Fruit fly (Drosophila melanogaster) whole organism, embryonic: ENCODE results near the gene ghi.

ENCODE experiments used
- Adf1 ChIP-seq: fragments of 200-800 bp; sonication (Bioruptor generic); IDR thresholded peaks from 2 replicates; pipeline ENCODE4 v1.3.6; 2022; ENCODE audit warnings: missing biosample characterization, missing genetic modification characterization
- Antp ChIP-seq: fragments of 200-800 bp; sonication (Bioruptor generic); optimal IDR thresholded peaks from 3 replicates; lab custom pipeline; 2016; ENCODE audit warnings: missing biosample characterization, missing genetic modification characterization
- B-H1 ChIP-seq: fragments of 200-800 bp; sonication (Bioruptor generic); IDR thresholded peaks from 3 replicates; pipeline ENCODE4 v1.3.6; 2022; ENCODE audit warnings: missing biosample characterization, missing genetic modification characterization
- CG10147 ChIP-seq: fragments of 200-800 bp; sonication (Bioruptor generic); optimal IDR thresholded peaks from 2 replicates; lab custom pipeline; 2019; ENCODE audit warnings: missing biosample characterization, mild to moderate bottlenecking, missing genetic modification characterization, moderate library complexity
- CG11560 ChIP-seq: fragments of 200-800 bp; sonication (Bioruptor generic); IDR thresholded peaks from 3 replicates; pipeline ENCODE4 v1.3.6; 2022; ENCODE audit warnings: missing biosample characterization, missing genetic modification characterization
- CG11723 ChIP-seq: fragments of 200-800 bp; sonication (Bioruptor generic); optimal IDR thresholded peaks from 2 replicates; lab custom pipeline; 2017; ENCODE audit warnings: missing biosample characterization, mild to moderate bottlenecking, missing genetic modification characterization
- CG12744 ChIP-seq: fragments of 200-800 bp; sonication (Bioruptor generic); optimal IDR thresholded peaks from 2 replicates; lab custom pipeline; 2016; ENCODE audit warnings: missing biosample characterization, missing genetic modification characterization
- CG13287 ChIP-seq: fragments of 200-800 bp; sonication (Bioruptor generic); IDR thresholded peaks from 2 replicates; pipeline ENCODE4 v1.3.6; 2022; ENCODE audit warnings: missing biosample characterization, missing genetic modification characterization; ENCODE audit not compliant: partially characterized antibody
- CG14441 ChIP-seq: fragments of 200-800 bp; sonication (Bioruptor generic); IDR thresholded peaks from 2 replicates; pipeline ENCODE4 v1.3.6; 2022; ENCODE audit warnings: missing biosample characterization, missing genetic modification characterization
- CG15011 ChIP-seq: fragments of 200-800 bp; sonication (Bioruptor generic); optimal IDR thresholded peaks from 3 replicates; lab custom pipeline; 2018; ENCODE audit warnings: missing biosample characterization, mild to moderate bottlenecking, missing genetic modification characterization
- CG16863 ChIP-seq: fragments of 200-800 bp; sonication (Bioruptor generic); optimal IDR thresholded peaks from 3 replicates; lab custom pipeline; 2016; ENCODE audit warnings: missing biosample characterization, missing genetic modification characterization
- CG17361 ChIP-seq: fragments of 200-800 bp; sonication (Bioruptor generic); IDR thresholded peaks from 3 replicates; pipeline ENCODE4 v1.3.6; 2022; ENCODE audit warnings: missing biosample characterization, missing genetic modification characterization
- CG2129 ChIP-seq: fragments of 200-800 bp; sonication (Bioruptor generic); IDR thresholded peaks from 2 replicates; pipeline ENCODE4 v1.3.6; 2022; ENCODE audit warnings: missing biosample characterization, missing genetic modification characterization; ENCODE audit not compliant: partially characterized antibody
- CG3281 ChIP-seq: fragments of 200-800 bp; sonication (Bioruptor generic); optimal IDR thresholded peaks from 3 replicates; lab custom pipeline; 2017; ENCODE audit warnings: missing biosample characterization, mild to moderate bottlenecking, missing genetic modification characterization
- CG4282 ChIP-seq: fragments of 200-800 bp; sonication (Bioruptor generic); optimal IDR thresholded peaks from 2 replicates; lab custom pipeline; 2016; ENCODE audit warnings: missing biosample characterization, missing genetic modification characterization
- CG4360 ChIP-seq: fragments of 200-800 bp; sonication (Bioruptor generic); IDR thresholded peaks from 2 replicates; pipeline ENCODE4 v1.3.6; 2022; ENCODE audit warnings: missing biosample characterization, missing genetic modification characterization
- CG6854 ChIP-seq: fragments of 200-800 bp; sonication (Bioruptor generic); optimal IDR thresholded peaks from 3 replicates; lab custom pipeline; 2017; ENCODE audit warnings: missing biosample characterization, mild to moderate bottlenecking, missing genetic modification characterization
- CG7963 ChIP-seq: fragments of 200-800 bp; sonication (Bioruptor generic); IDR thresholded peaks from 3 replicates; pipeline ENCODE4 v1.3.6; 2022; ENCODE audit warnings: missing biosample characterization, missing genetic modification characterization; ENCODE audit not compliant: partially characterized antibody
- CG8089 ChIP-seq: fragments of 200-800 bp; sonication (Bioruptor generic); optimal IDR thresholded peaks from 3 replicates; lab custom pipeline; 2016; ENCODE audit warnings: missing biosample characterization, missing genetic modification characterization
- CG9817 ChIP-seq: fragments of 200-800 bp; sonication (Bioruptor generic); optimal IDR thresholded peaks from 2 replicates; lab custom pipeline; 2018; ENCODE audit warnings: missing biosample characterization, mild to moderate bottlenecking, missing genetic modification characterization, moderate library complexity
- Dbx ChIP-seq: fragments of 200-800 bp; sonication (Bioruptor generic); IDR thresholded peaks from 3 replicates; pipeline ENCODE4 v1.3.6; 2022; ENCODE audit warnings: missing biosample characterization, missing genetic modification characterization
- Fer1 ChIP-seq: fragments of 200-800 bp; sonication (Bioruptor generic); optimal IDR thresholded peaks from 2 replicates; lab custom pipeline; 2017; ENCODE audit warnings: missing biosample characterization, mild to moderate bottlenecking, missing genetic modification characterization
- Gsc ChIP-seq: fragments of 200-800 bp; sonication (Bioruptor generic); IDR thresholded peaks from 2 replicates; pipeline ENCODE4 v1.3.6; 2022; ENCODE audit warnings: missing biosample characterization, missing genetic modification characterization
- HmgD ChIP-seq: fragments of 200-800 bp; sonication (Bioruptor generic); optimal IDR thresholded peaks from 3 replicates; lab custom pipeline; 2016; ENCODE audit warnings: missing biosample characterization, missing genetic modification characterization
- Mes4 ChIP-seq: fragments of 200-800 bp; sonication (Bioruptor generic); optimal IDR thresholded peaks from 2 replicates; lab custom pipeline; 2016; ENCODE audit warnings: missing biosample characterization, missing genetic modification characterization
- Oaz ChIP-seq: fragments of 200-800 bp; sonication (Bioruptor generic); IDR thresholded peaks from 2 replicates; pipeline ENCODE4 v1.3.6; 2022; ENCODE audit warnings: missing biosample characterization, missing genetic modification characterization
- Ptx1 ChIP-seq: fragments of 200-800 bp; sonication (Bioruptor generic); IDR thresholded peaks from 2 replicates; pipeline ENCODE4 v1.3.6; 2022; ENCODE audit warnings: missing biosample characterization, missing genetic modification characterization
- Six4 ChIP-seq: fragments of 200-800 bp; sonication (Bioruptor generic); optimal IDR thresholded peaks from 2 replicates; lab custom pipeline; 2016; ENCODE audit warnings: missing biosample characterization, missing genetic modification characterization
- Sry-δ ChIP-seq: fragments of 200-800 bp; sonication (Bioruptor generic); optimal IDR thresholded peaks from 2 replicates; lab custom pipeline; 2016; ENCODE audit warnings: missing biosample characterization, missing genetic modification characterization
- Xrp1 ChIP-seq: fragments of 200-800 bp; sonication (Bioruptor generic); IDR thresholded peaks from 2 replicates; pipeline ENCODE4 v1.3.6; 2022; ENCODE audit warnings: missing biosample characterization, missing genetic modification characterization
- bbx ChIP-seq: fragments of 200-800 bp; sonication (Bioruptor generic); IDR thresholded peaks from 2 replicates; pipeline ENCODE4 v1.3.6; 2022; ENCODE audit warnings: missing biosample characterization, missing genetic modification characterization; ENCODE audit not compliant: partially characterized antibody
- bigmax ChIP-seq: fragments of 200-800 bp; sonication (Bioruptor generic); optimal IDR thresholded peaks from 2 replicates; lab custom pipeline; 2018; ENCODE audit warnings: missing biosample characterization, mild to moderate bottlenecking, missing genetic modification characterization
- chinmo ChIP-seq: fragments of 200-800 bp; sonication (Bioruptor generic); IDR thresholded peaks from 4 replicates; pipeline ENCODE4 v1.3.6; 2022; ENCODE audit warnings: missing biosample characterization, missing genetic modification characterization; ENCODE audit not compliant: partially characterized antibody
- dan ChIP-seq: fragments of 200-800 bp; sonication (Bioruptor generic); IDR thresholded peaks from 2 replicates; pipeline ENCODE4 v1.3.6; 2022; ENCODE audit warnings: missing biosample characterization, missing genetic modification characterization
- fd3F ChIP-seq: fragments of 200-800 bp; sonication (Bioruptor generic); optimal IDR thresholded peaks from 2 replicates; lab custom pipeline; 2018; ENCODE audit warnings: missing biosample characterization, mild to moderate bottlenecking, missing genetic modification characterization, moderate library complexity
- h ChIP-seq: fragments of >200 bp; optimal IDR thresholded peaks from 2 replicates; lab custom pipeline; 2017
- ham ChIP-seq: fragments of 200-800 bp; sonication (Bioruptor generic); IDR thresholded peaks from 2 replicates; pipeline ENCODE4 v1.3.6; 2022; ENCODE audit warnings: missing biosample characterization, missing genetic modification characterization
- hb ChIP-seq: fragments of 200-800 bp; sonication (Bioruptor generic); IDR thresholded peaks from 3 replicates; pipeline ENCODE4 v1.3.6; 2022; ENCODE audit warnings: missing biosample characterization, missing genetic modification characterization; ENCODE audit not compliant: partially characterized antibody
- inv ChIP-seq: fragments of 200-800 bp; sonication (Bioruptor generic); IDR thresholded peaks from 2 replicates; pipeline ENCODE4 v1.3.6; 2022; ENCODE audit warnings: missing biosample characterization, missing genetic modification characterization; ENCODE audit not compliant: partially characterized antibody
- jing ChIP-seq: fragments of 200-800 bp; sonication (Bioruptor generic); optimal IDR thresholded peaks from 2 replicates; lab custom pipeline; 2018; ENCODE audit warnings: missing biosample characterization, mild to moderate bottlenecking, missing genetic modification characterization
- ken ChIP-seq: fragments of 200-800 bp; sonication (Bioruptor generic); IDR thresholded peaks from 3 replicates; pipeline ENCODE4 v1.3.6; 2022; ENCODE audit warnings: missing biosample characterization, missing genetic modification characterization
- lab ChIP-seq: fragments of 200-800 bp; sonication (Bioruptor generic); optimal IDR thresholded peaks from 3 replicates; lab custom pipeline; 2017; ENCODE audit warnings: missing biosample characterization, missing genetic modification characterization, mild to moderate bottlenecking, moderate library complexity, missing genetic modification reagents
- pan ChIP-seq, 4 experiments: fragments of >200 bp in 3 of 4; fragments of 200-800 bp in 1 of 4; sonication (Bioruptor generic) in 1 of 4; optimal IDR thresholded peaks in 3 of 4; IDR thresholded peaks in 1 of 4; 2 replicates each; pipeline versions ENCODE4 v1.3.6 to Lab custom; 2017 to 2022; ENCODE audit warnings: missing biosample characterization in 2 of 4, missing genetic modification characterization in 2 of 4, mixed read lengths in 1 of 4
- sens-2 ChIP-seq: fragments of 200-800 bp; sonication (Bioruptor generic); IDR thresholded peaks from 2 replicates; pipeline ENCODE4 v1.3.6; 2022; ENCODE audit warnings: missing biosample characterization, missing genetic modification characterization
- tgo ChIP-seq: fragments of 200-800 bp; sonication (Bioruptor generic); IDR thresholded peaks from 3 replicates; pipeline ENCODE4 v1.3.6; 2022; ENCODE audit warnings: missing biosample characterization, missing genetic modification characterization
- tio ChIP-seq: fragments of 200-800 bp; sonication (Bioruptor generic); optimal IDR thresholded peaks from 2 replicates; lab custom pipeline; 2017; ENCODE audit warnings: missing biosample characterization, missing genetic modification characterization, inconsistent platforms
- ttk ChIP-seq: fragments of 200-800 bp; sonication (Bioruptor generic); IDR thresholded peaks from 2 replicates; pipeline ENCODE4 v2.1.2; 2022; ENCODE audit warnings: missing biosample characterization, missing genetic modification characterization
- tup ChIP-seq: fragments of 200-800 bp; sonication (Bioruptor generic); optimal IDR thresholded peaks from 2 replicates; lab custom pipeline; 2016; ENCODE audit warnings: missing biosample characterization, mild to moderate bottlenecking, missing genetic modification characterization, moderate library complexity
- tx ChIP-seq: fragments of 200-800 bp; sonication (Bioruptor generic); optimal IDR thresholded peaks from 2 replicates; lab custom pipeline; 2016; ENCODE audit warnings: missing biosample characterization, missing genetic modification characterization
- unpg ChIP-seq: fragments of 200-800 bp; sonication (Bioruptor generic); optimal IDR thresholded peaks from 3 replicates; lab custom pipeline; 2018; ENCODE audit warnings: missing biosample characterization, mild to moderate bottlenecking, missing genetic modification characterization, moderate library complexity
- zfh1 ChIP-seq: fragments of 200-800 bp; sonication (Bioruptor generic); IDR thresholded peaks from 3 replicates; pipeline ENCODE4 v1.3.6; 2022; ENCODE audit warnings: missing biosample characterization, missing genetic modification characterization

Gene ghi

DNA sequence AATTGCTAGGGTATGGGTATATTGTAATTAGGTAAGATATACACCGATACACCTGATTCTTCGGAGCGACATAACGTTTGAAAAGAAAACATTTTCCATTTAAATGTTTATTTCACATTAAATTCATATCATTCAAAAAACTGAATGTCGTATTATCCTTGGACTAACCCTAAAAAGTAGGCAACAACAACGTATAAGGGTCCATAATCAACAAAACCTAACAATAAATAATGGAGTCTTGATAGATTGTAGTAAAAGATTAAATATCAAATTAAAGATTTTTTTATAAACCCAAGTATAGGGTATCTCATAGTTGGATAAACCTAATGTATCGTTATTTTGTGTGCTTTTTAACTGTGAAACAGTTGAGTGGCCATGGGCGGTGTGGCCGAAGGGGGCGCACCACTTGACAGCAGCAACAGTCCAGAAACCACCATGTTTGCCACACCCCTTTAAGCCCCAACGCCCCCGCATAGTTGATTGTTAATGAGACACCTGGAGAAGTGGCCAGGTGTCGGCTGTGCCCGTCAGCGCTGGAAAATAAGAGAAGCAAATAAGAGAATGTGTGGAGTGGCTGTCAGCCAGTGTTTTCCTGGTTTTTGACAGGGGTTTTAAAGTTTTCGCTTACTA lies 16.7 kb downstream of the ghi start (continued):
- peak; percentile 21 for TF ChIP-seq lab (GFP tag; lab: Kevin White, UChicago)
- no peak for TF ChIP-seq Adf1
- TF ChIP-seq zfh1: no peak
- TF ChIP-seq HmgD (GFP tag; lab: Kevin White, UChicago): no peak
- no peak for TF ChIP-seq tx (GFP tag; lab: Kevin White, UChicago)
- no peak for TF ChIP-seq Oaz (GFP tag; lab: Robert Waterston, UW)
- TF ChIP-seq Xrp1: no peak
- no peak for TF ChIP-seq B-H1 (GFP tag; lab: Robert Waterston, UW)
- 0 out of 3 replicates have a peak, but pooled peaks have one; percentile 33 for TF ChIP-seq hb (GFP tag; lab: Robert Waterston, UW)
- no peak for TF ChIP-seq Six4 (GFP tag; lab: Kevin White, UChicago)
- no peak for TF ChIP-seq CG14441 (GFP tag; lab: Robert Waterston, UW)
- TF ChIP-seq CG17361: peak; percentile 60
- TF ChIP-seq Gsc: no peak
- TF ChIP-seq inv (GFP tag; lab: Robert Waterston, UW): no peak
- peak; percentile 45 for TF ChIP-seq CG6854 (GFP tag; lab: Kevin White, UChicago)
- peak; percentile 31 for TF ChIP-seq CG11723
- no peak for TF ChIP-seq sens-2
- TF ChIP-seq CG9817 (tag; lab: Kevin White, UChicago): no peak
- no peak for TF ChIP-seq tgo
- TF ChIP-seq Mes4 (GFP tag; lab: Kevin White, UChicago): no peak
- no peak for TF ChIP-seq CG13287 (GFP tag; lab: Robert Waterston, UW)
- no peak for TF ChIP-seq ham (GFP tag; lab: Robert Waterston, UW)
- TF ChIP-seq bigmax (GFP tag; lab: Kevin White, UChicago): no peak
- no peak; the same call in 1 of the 2 replicates for TF ChIP-seq Ptx1 (GFP tag; lab: Robert Waterston, UW)
- no peak for TF ChIP-seq Antp (GFP tag; lab: Kevin White, UChicago)
- no peak for TF ChIP-seq bbx (GFP tag; lab: Robert Waterston, UW)
- no peak for TF ChIP-seq chinmo
- TF ChIP-seq CG16863: no peak
- no peak for TF ChIP-seq jing (GFP tag; lab: Kevin White, UChicago)
- TF ChIP-seq CG2129 (GFP tag; lab: Robert Waterston, UW): no peak
- no peak for TF ChIP-seq CG4360 (GFP tag; lab: Robert Waterston, UW)
- TF ChIP-seq ttk (GFP tag; lab: Robert Waterston, UW): no peak
- TF ChIP-seq CG8089 (GFP tag; lab: Kevin White, UChicago): no peak
- TF ChIP-seq CG4282 (GFP tag; lab: Kevin White, UChicago): no peak
- TF ChIP-seq CG11560 (tag; lab: Robert Waterston, UW): no peak
- TF ChIP-seq unpg (GFP tag; lab: Kevin White, UChicago): no peak
- TF ChIP-seq CG7963 (GFP tag; lab: Robert Waterston, UW): no peak
- TF ChIP-seq h (lab: Kevin White, UChicago): no peak
- TF ChIP-seq Sry-δ: no peak
- no peak for TF ChIP-seq tup (GFP tag; lab: Kevin White, UChicago)
- TF ChIP-seq Dbx (GFP tag; lab: Robert Waterston, UW): no peak
- no peak for TF ChIP-seq CG12744
- no peak for TF ChIP-seq dan
- TF ChIP-seq pan (optimal IDR thresholded peaks at IDR 0.05; lab: Kevin White, UChicago): no peak
- TF ChIP-seq pan (GFP tag; optimal IDR thresholded peaks at IDR 0.05 in 1 of 2, IDR thresholded peaks at IDR 0.05 in 1 of 2): no peak
- peak; percentile 44 for TF ChIP-seq Fer1 (GFP tag; lab: Kevin White, UChicago)
- no peak for TF ChIP-seq CG10147 (GFP tag; lab: Kevin White, UChicago)
- peak; percentile 40 for TF ChIP-seq tio (GFP tag; lab: Kevin White, UChicago)
- TF ChIP-seq fd3F: no peak
- TF ChIP-seq CG15011: peak; percentile 14
- TF ChIP-seq ken: no peak
- TF ChIP-seq CG3281: peak; percentile 51
